Fruit fly (Drosophila melanogaster) whole organism, prepupa: ENCODE results near the gene CG7320.

Experiments used
- CG1621 ChIP-seq: fragments of 200-800 bp; sonication (Bioruptor generic); optimal IDR thresholded peaks from 3 replicates; lab custom pipeline; 2018; ENCODE audit warnings: missing biosample characterization, mild to moderate bottlenecking, missing genetic modification characterization
- CG6808 ChIP-seq: fragments of 200-800 bp; sonication (Bioruptor generic); optimal IDR thresholded peaks from 3 replicates; lab custom pipeline; 2017; ENCODE audit warnings: missing biosample characterization, missing genetic modification characterization, mild to moderate bottlenecking, moderate library complexity, missing genetic modification reagents
- CG9139 ChIP-seq: fragments of 200-800 bp; sonication (Bioruptor generic); optimal IDR thresholded peaks from 3 replicates; lab custom pipeline; 2017; ENCODE audit warnings: missing biosample characterization, mild to moderate bottlenecking, missing genetic modification characterization
- Hr38 ChIP-seq: sonication (Bioruptor generic); optimal IDR thresholded peaks from 2 replicates; lab custom pipeline; 2016; ENCODE audit warnings: missing biosample characterization, missing genetic modification characterization
- vri ChIP-seq: fragments of 200-800 bp; sonication (Bioruptor generic); optimal IDR thresholded peaks from 3 replicates; lab custom pipeline; 2016; ENCODE audit warnings: missing biosample characterization, mild to moderate bottlenecking, missing genetic modification characterization

DNA sequence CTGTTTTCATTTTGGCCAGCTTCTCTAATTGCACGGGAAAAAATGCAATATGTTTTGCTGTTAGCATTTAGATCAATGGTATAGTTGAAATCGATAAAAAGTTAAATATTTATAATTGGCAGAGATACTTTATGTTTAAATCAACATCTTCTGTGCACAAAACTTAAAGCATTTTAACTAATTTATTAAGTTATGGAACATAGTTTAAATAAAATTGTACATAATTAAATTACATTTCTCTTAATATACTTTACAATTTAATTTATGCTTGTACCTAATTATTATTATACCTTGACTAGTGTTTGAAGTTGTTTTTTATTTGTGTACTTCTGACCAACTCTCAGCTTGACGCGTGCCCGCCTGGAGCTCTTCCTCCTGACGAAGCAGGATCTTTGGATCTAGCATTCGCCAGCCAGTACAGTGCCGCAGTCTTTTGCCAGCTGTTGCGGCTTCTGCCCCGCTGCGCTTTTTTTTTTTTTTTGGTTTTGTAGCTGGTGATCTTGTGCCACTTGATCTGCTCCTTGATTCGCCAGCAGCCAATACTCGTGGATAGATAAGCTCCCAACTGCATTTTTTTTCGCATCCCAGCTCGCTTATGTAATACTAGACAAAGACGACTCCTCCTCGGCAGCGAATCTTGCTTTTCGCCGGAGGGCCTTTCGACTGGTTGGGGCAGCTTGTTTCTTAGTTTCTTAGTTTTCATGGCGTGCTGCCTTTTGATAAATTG, 43.9 kb downstream of the CG7320 start:
- TF ChIP-seq CG9139 (GFP tag; lab: Kevin White, UChicago): no peak
- no peak for TF ChIP-seq CG1621 (tag; lab: Kevin White, UChicago)
- no peak for TF ChIP-seq Hr38 (GFP tag; lab: Kevin White, UChicago)
- TF ChIP-seq vri: no peak
- TF ChIP-seq CG6808 (GFP tag; lab: Kevin White, UChicago): no peak
